Fruit fly (Drosophila melanogaster) whole organism, embryonic: ENCODE data around the gene sesB.

Experiments
- C15 ChIP-seq: fragments of 200-800 bp; sonication (Bioruptor generic); IDR thresholded peaks from 3 replicates; pipeline ENCODE4 v1.3.6; 2022; ENCODE audit warnings: missing biosample characterization, missing genetic modification characterization
- CG10147 ChIP-seq: fragments of 200-800 bp; sonication (Bioruptor generic); optimal IDR thresholded peaks from 2 replicates; lab custom pipeline; 2019; ENCODE audit warnings: missing biosample characterization, mild to moderate bottlenecking, missing genetic modification characterization, moderate library complexity
- CG10267 ChIP-seq: fragments of 200-800 bp; sonication (Bioruptor generic); optimal IDR thresholded peaks from 2 replicates; lab custom pipeline; 2018; ENCODE audit warnings: missing biosample characterization, mild to moderate bottlenecking, missing genetic modification characterization, moderate library complexity
- CG12299 ChIP-seq: fragments of 200-800 bp; sonication (Bioruptor generic); optimal IDR thresholded peaks from 2 replicates; lab custom pipeline; 2018; ENCODE audit warnings: missing biosample characterization, mild to moderate bottlenecking, missing genetic modification characterization
- CG13296 ChIP-seq: fragments of 200-800 bp; sonication (Bioruptor generic); optimal IDR thresholded peaks from 3 replicates; lab custom pipeline; 2018; ENCODE audit warnings: missing biosample characterization, mild to moderate bottlenecking, missing genetic modification characterization
- CG14050 ChIP-seq: fragments of 200-800 bp; sonication (Bioruptor generic); IDR thresholded peaks from 3 replicates; pipeline ENCODE4 v1.3.6; 2022; ENCODE audit warnings: missing biosample characterization, missing genetic modification characterization
- CG15269 ChIP-seq: fragments of 200-800 bp; sonication (Bioruptor generic); optimal IDR thresholded peaks from 2 replicates; lab custom pipeline; 2018; ENCODE audit warnings: missing biosample characterization, mild to moderate bottlenecking, missing genetic modification characterization, moderate library complexity
- CG17361 ChIP-seq: fragments of 200-800 bp; sonication (Bioruptor generic); IDR thresholded peaks from 3 replicates; pipeline ENCODE4 v1.3.6; 2022; ENCODE audit warnings: missing biosample characterization, missing genetic modification characterization
- CG18619 ChIP-seq: fragments of 200-800 bp; sonication (Bioruptor generic); optimal IDR thresholded peaks from 3 replicates; lab custom pipeline; 2017; ENCODE audit warnings: missing biosample characterization, mild to moderate bottlenecking, missing genetic modification characterization
- CG2120 ChIP-seq: fragments of 200-800 bp; sonication (Bioruptor generic); optimal IDR thresholded peaks from 3 replicates; lab custom pipeline; 2016; ENCODE audit warnings: missing biosample characterization, missing genetic modification characterization
- CG3838 ChIP-seq: fragments of 200-800 bp; sonication (Bioruptor generic); optimal IDR thresholded peaks from 3 replicates; lab custom pipeline; 2016; ENCODE audit warnings: missing biosample characterization, missing genetic modification characterization
- CG4360 ChIP-seq: fragments of 200-800 bp; sonication (Bioruptor generic); IDR thresholded peaks from 2 replicates; pipeline ENCODE4 v1.3.6; 2022; ENCODE audit warnings: missing biosample characterization, missing genetic modification characterization
- CG6683 ChIP-seq: fragments of 200-800 bp; sonication (Bioruptor generic); optimal IDR thresholded peaks from 2 replicates; lab custom pipeline; 2017; ENCODE audit warnings: missing biosample characterization, mild to moderate bottlenecking, missing genetic modification characterization, missing genetic modification reagents
- CG6813 ChIP-seq: fragments of 200-800 bp; sonication (Bioruptor generic); optimal IDR thresholded peaks from 2 replicates; lab custom pipeline; 2017; ENCODE audit warnings: missing biosample characterization, missing genetic modification characterization, mild to moderate bottlenecking, moderate library complexity, missing genetic modification reagents
- CG8924 ChIP-seq: fragments of 200-800 bp; optimal IDR thresholded peaks from 3 replicates; lab custom pipeline; 2019; ENCODE audit warnings: missing biosample characterization, mild to moderate bottlenecking, missing genetic modification characterization, moderate library complexity
- CoRest ChIP-seq: fragments of 200-800 bp; sonication (Bioruptor generic); optimal IDR thresholded peaks from 3 replicates; lab custom pipeline; 2018; ENCODE audit warnings: missing biosample characterization, mild to moderate bottlenecking, missing genetic modification characterization, moderate library complexity
- Deaf1 ChIP-seq: fragments of 200-800 bp; optimal IDR thresholded peaks from 3 replicates; lab custom pipeline; 2019; ENCODE audit warnings: missing biosample characterization, mild to moderate bottlenecking, missing genetic modification characterization, moderate library complexity
- E2f1 ChIP-seq: fragments of 200-800 bp; sonication (Bioruptor generic); IDR thresholded peaks from 2 replicates; pipeline ENCODE4 v1.3.6; 2022; ENCODE audit warnings: missing biosample characterization, missing genetic modification characterization
- Eip74EF ChIP-seq, 2 experiments: fragments of 200-800 bp in 1 of 2; fragments of >200 bp in 1 of 2; sonication (Bioruptor generic) in 1 of 2; optimal IDR thresholded peaks; 2 replicates each; lab custom pipeline; 2017 to 2019; ENCODE audit warnings: missing biosample characterization in 2 of 2, missing genetic modification characterization in 2 of 2, mild to moderate bottlenecking in 1 of 2, moderate library complexity in 1 of 2
- Neu2 ChIP-seq: fragments of 200-800 bp; sonication (Bioruptor generic); optimal IDR thresholded peaks from 3 replicates; lab custom pipeline; 2016; ENCODE audit warnings: missing biosample characterization, missing genetic modification characterization, borderline replicate concordance
- Ravus ChIP-seq: fragments of 200-800 bp; sonication (Bioruptor generic); IDR thresholded peaks from 2 replicates; pipeline ENCODE4 v1.3.6; 2022; ENCODE audit warnings: missing biosample characterization, missing genetic modification characterization
- Sox102F ChIP-seq: fragments of 200-800 bp; sonication (Bioruptor generic); optimal IDR thresholded peaks from 2 replicates; lab custom pipeline; 2018; ENCODE audit warnings: missing biosample characterization, mild to moderate bottlenecking, missing genetic modification characterization, moderate library complexity
- Spps ChIP-seq: fragments of 200-800 bp; sonication (Bioruptor generic); optimal IDR thresholded peaks from 2 replicates; lab custom pipeline; 2018; ENCODE audit warnings: missing biosample characterization, mild to moderate bottlenecking, missing genetic modification characterization
- Xbp1 ChIP-seq: fragments of 200-800 bp; sonication (Bioruptor generic); optimal IDR thresholded peaks from 3 replicates; lab custom pipeline; 2016; ENCODE audit warnings: missing biosample characterization, mild to moderate bottlenecking, missing genetic modification characterization
- Xrp1 ChIP-seq: fragments of 200-800 bp; sonication (Bioruptor generic); IDR thresholded peaks from 2 replicates; pipeline ENCODE4 v1.3.6; 2022; ENCODE audit warnings: missing biosample characterization, missing genetic modification characterization
- bsh ChIP-seq, 2 experiments: fragments of 200-800 bp; sonication (Bioruptor generic); optimal IDR thresholded peaks; 2 replicates each; lab custom pipeline; 2017 to 2018; ENCODE audit warnings: mild to moderate bottlenecking in 2 of 2, missing biosample characterization in 2 of 2, missing genetic modification characterization in 2 of 2, moderate library complexity in 1 of 2
- cg ChIP-seq: fragments of 200-800 bp; sonication (Bioruptor generic); optimal IDR thresholded peaks from 3 replicates; lab custom pipeline; 2019; ENCODE audit warnings: missing biosample characterization, mild to moderate bottlenecking, missing genetic modification characterization, moderate library complexity
- exex ChIP-seq: fragments of 200-800 bp; sonication (Bioruptor generic); optimal IDR thresholded peaks from 4 replicates; lab custom pipeline; 2018; ENCODE audit warnings: missing biosample characterization, mild to moderate bottlenecking, missing genetic modification characterization, moderate library complexity
- gce ChIP-seq: fragments of 200-800 bp; sonication (Bioruptor generic); IDR thresholded peaks from 3 replicates; pipeline ENCODE4 v1.3.6; 2022; ENCODE audit warnings: missing biosample characterization, missing genetic modification characterization
- gsb-n ChIP-seq: fragments of 200-800 bp; sonication (Bioruptor generic); optimal IDR thresholded peaks from 3 replicates; lab custom pipeline; 2018; ENCODE audit warnings: missing biosample characterization, mild to moderate bottlenecking, missing genetic modification characterization
- klu ChIP-seq: fragments of 200-800 bp; sonication (Bioruptor generic); IDR thresholded peaks from 2 replicates; pipeline ENCODE4 v1.3.6; 2022; ENCODE audit warnings: missing biosample characterization, missing genetic modification characterization
- luna ChIP-seq: fragments of 200-800 bp; sonication (Bioruptor generic); optimal IDR thresholded peaks from 2 replicates; lab custom pipeline; 2016; ENCODE audit warnings: missing biosample characterization, missing genetic modification characterization
- maf-S ChIP-seq: fragments of 200-800 bp; sonication (Bioruptor generic); optimal IDR thresholded peaks from 2 replicates; lab custom pipeline; 2016; ENCODE audit warnings: missing biosample characterization, missing genetic modification characterization
- nerfin-1 ChIP-seq: fragments of 200-800 bp; sonication (Bioruptor generic); optimal IDR thresholded peaks from 3 replicates; lab custom pipeline; 2019; ENCODE audit warnings: missing biosample characterization, mild to moderate bottlenecking, missing genetic modification characterization, moderate library complexity
- onecut ChIP-seq: fragments of 200-800 bp; sonication (Bioruptor generic); IDR thresholded peaks from 2 replicates; pipeline ENCODE4 v1.3.6; 2022; ENCODE audit warnings: missing biosample characterization, missing genetic modification characterization
- org-1 ChIP-seq: fragments of 200-800 bp; sonication (Bioruptor generic); optimal IDR thresholded peaks from 2 replicates; lab custom pipeline; 2017; ENCODE audit warnings: missing biosample characterization, missing genetic modification characterization
- pan ChIP-seq, 4 experiments: fragments of >200 bp in 3 of 4; fragments of 200-800 bp in 1 of 4; sonication (Bioruptor generic) in 1 of 4; optimal IDR thresholded peaks in 3 of 4; IDR thresholded peaks in 1 of 4; 2 replicates each; pipeline versions ENCODE4 v1.3.6 to Lab custom; 2017 to 2022; ENCODE audit warnings: missing biosample characterization in 2 of 4, missing genetic modification characterization in 2 of 4, mixed read lengths in 1 of 4
- pfk ChIP-seq: fragments of 200-800 bp; sonication (Bioruptor generic); optimal IDR thresholded peaks from 2 replicates; lab custom pipeline; 2018; ENCODE audit warnings: missing biosample characterization, mild to moderate bottlenecking, missing genetic modification characterization, moderate library complexity
- psq ChIP-seq: fragments of 200-800 bp; sonication (Bioruptor generic); optimal IDR thresholded peaks from 2 replicates; lab custom pipeline; 2017; ENCODE audit warnings: missing biosample characterization, missing genetic modification characterization
- rib ChIP-seq: fragments of 200-800 bp; sonication (Bioruptor generic); IDR thresholded peaks from 2 replicates; pipeline ENCODE4 v1.3.6; 2022; ENCODE audit warnings: missing biosample characterization, missing genetic modification characterization
- row ChIP-seq: fragments of 200-800 bp; sonication (Bioruptor generic); IDR thresholded peaks from 3 replicates; pipeline ENCODE4 v1.3.6; 2022; ENCODE audit warnings: missing biosample characterization, missing genetic modification characterization
- sqz ChIP-seq: fragments of 200-800 bp; sonication (Bioruptor generic); optimal IDR thresholded peaks from 3 replicates; lab custom pipeline; 2018; ENCODE audit warnings: missing biosample characterization, mild to moderate bottlenecking, missing genetic modification characterization
- tna ChIP-seq: fragments of 200-800 bp; sonication (Bioruptor generic); IDR thresholded peaks from 2 replicates; pipeline ENCODE4 v1.3.6; 2022; ENCODE audit warnings: missing biosample characterization, missing genetic modification characterization; ENCODE audit not compliant: partially characterized antibody
- trem ChIP-seq: fragments of 200-800 bp; optimal IDR thresholded peaks from 3 replicates; lab custom pipeline; 2019; ENCODE audit warnings: missing biosample characterization, mild to moderate bottlenecking, missing genetic modification characterization, moderate library complexity
- ttk ChIP-seq: fragments of 200-800 bp; sonication (Bioruptor generic); IDR thresholded peaks from 2 replicates; pipeline ENCODE4 v2.1.2; 2022; ENCODE audit warnings: missing biosample characterization, missing genetic modification characterization
- unpg ChIP-seq: fragments of 200-800 bp; sonication (Bioruptor generic); optimal IDR thresholded peaks from 3 replicates; lab custom pipeline; 2018; ENCODE audit warnings: missing biosample characterization, mild to moderate bottlenecking, missing genetic modification characterization, moderate library complexity

Gene sesB

DNA sequence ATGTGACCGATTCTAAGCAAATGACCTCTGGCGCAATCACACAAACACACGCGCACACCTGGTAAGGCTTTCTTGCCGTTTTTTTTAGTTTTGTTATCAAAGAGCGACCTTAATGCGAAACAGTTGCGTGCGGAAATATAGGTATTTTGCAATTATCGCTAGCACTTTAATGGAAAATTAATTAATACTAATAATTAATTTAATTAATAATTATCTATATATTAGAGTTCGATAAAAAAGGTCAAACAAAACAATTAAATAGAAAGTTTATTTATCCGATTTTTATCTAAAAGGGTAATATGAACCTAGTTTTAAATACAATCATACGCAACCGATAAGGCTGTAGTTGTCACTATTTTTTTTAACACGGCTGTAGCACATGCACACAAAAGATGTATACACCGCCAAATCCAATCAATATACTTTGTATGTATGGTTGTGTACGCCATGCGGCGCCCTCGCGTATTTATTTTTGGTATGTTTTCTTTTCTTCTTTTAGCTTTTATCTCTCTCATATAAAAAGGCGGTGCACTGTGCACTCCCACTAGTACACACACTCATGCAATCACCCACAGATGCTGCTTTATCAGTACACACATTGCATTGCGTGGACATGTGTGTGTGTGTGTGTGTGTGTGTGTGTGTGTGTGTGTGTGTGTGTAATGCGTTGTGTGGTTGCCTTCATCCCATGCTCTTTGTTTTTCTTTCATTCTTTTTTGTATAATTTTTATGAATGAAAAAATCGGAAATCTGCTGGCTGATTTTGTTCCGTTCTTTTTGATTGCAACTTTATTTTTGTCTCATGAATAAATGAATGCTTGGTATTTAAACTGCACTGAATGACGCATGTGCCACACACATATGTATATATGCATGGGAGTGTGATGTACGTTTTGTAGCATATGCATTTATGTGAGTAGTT lies 16.0 kb upstream of the sesB start:
- TF ChIP-seq CG15269 (tag; lab: Kevin White, UChicago) (peak; percentile 82), Spps (peak; percentile 8), org-1 (GFP tag; lab: Kevin White, UChicago) (peak; percentile 47), CG10147 (GFP tag; lab: Kevin White, UChicago) (peak; percentile 52), CG8924 (peak; percentile 79), Xbp1 (GFP tag; lab: Kevin White, UChicago) (peak; percentile 32), CG3838 (GFP tag; lab: Kevin White, UChicago) (no peak), CG18619 (GFP tag; lab: Kevin White, UChicago) (peak; percentile 59), gsb-n (tag; lab: Kevin White, UChicago) (peak; percentile 65), pfk (GFP tag; lab: Kevin White, UChicago) (no peak), CG10267 (tag; lab: Kevin White, UChicago) (peak; percentile 69), Neu2 (GFP tag; lab: Kevin White, UChicago) (no peak), CG14050 (peak; percentile 36; the same call in 1 of the 3 replicates), E2f1 (GFP tag; lab: Robert Waterston, UW) (peak; percentile 45; the same call in 1 of the 2 replicates), nerfin-1 (peak; percentile 55), klu (GFP tag; lab: Robert Waterston, UW) (no peak; the same call in 1 of the 2 replicates), CG17361 (peak; percentile 87), trem (tag; lab: Kevin White, UChicago) (peak; percentile 63), rib (GFP tag; lab: Robert Waterston, UW) (no peak), CG13296 (peak; percentile 58), Xrp1 (GFP tag; lab: Robert Waterston, UW) (peak; percentile 71), CoRest (tag; lab: Kevin White, UChicago) (peak; percentile 81), Ravus (no peak), psq (GFP tag; lab: Kevin White, UChicago) (no peak), exex (tag; lab: Kevin White, UChicago) (peak; percentile 53), tna (no peak), pan (optimal IDR thresholded peaks at IDR 0.05; lab: Kevin White, UChicago) (no peak), pan (GFP tag; optimal IDR thresholded peaks at IDR 0.05 in 1 of 2, IDR thresholded peaks at IDR 0.05 in 1 of 2) (peak in 1 of 2 experiments; percentile 62), CG2120 (GFP tag; lab: Kevin White, UChicago) (peak; percentile 15), ttk (GFP tag; lab: Robert Waterston, UW) (peak; percentile 32; the same call in 1 of the 2 replicates), unpg (peak; percentile 79), row (GFP tag; lab: Robert Waterston, UW) (peak; percentile 75), gce (peak; percentile 8; the same call in 1 of the 3 replicates), luna (no peak), Sox102F (peak; percentile 83), CG4360 (GFP tag; lab: Robert Waterston, UW) (no peak), onecut (GFP tag; lab: Robert Waterston, UW) (peak; percentile 52), cg (peak; percentile 80), CG6683 (GFP tag; lab: Kevin White, UChicago) (peak; percentile 25), C15 (GFP tag; lab: Robert Waterston, UW) (no peak), maf-S (no peak), CG6813 (GFP tag; lab: Kevin White, UChicago) (peak; percentile 72), sqz (GFP tag; lab: Kevin White, UChicago) (peak; percentile 81), Deaf1 (tag; lab: Kevin White, UChicago) (peak; percentile 29), bsh (GFP tag; optimal IDR thresholded peaks at IDR 0.05; lab: Kevin White, UChicago) (peak in 1 of 2 experiments; percentile 74), Eip74EF (GFP tag; optimal IDR thresholded peaks at IDR 0.05; lab: Kevin White, UChicago) (peak in 1 of 2 experiments; percentile 66), CG12299 (tag; lab: Kevin White, UChicago) (peak; percentile 57)
